Fruit fly (Drosophila melanogaster) whole organism, embryonic: ENCODE measurements around the gene CG43401.

Source experiments
- Atf-2 ChIP-seq: fragments of 200-800 bp; sonication (Bioruptor generic); optimal IDR thresholded peaks from 2 replicates; lab custom pipeline; 2016; ENCODE audit warnings: missing biosample characterization, missing genetic modification characterization
- Bteb2 ChIP-seq: fragments of 200-800 bp; sonication (Bioruptor generic); optimal IDR thresholded peaks from 2 replicates; lab custom pipeline; 2016; ENCODE audit warnings: missing biosample characterization, missing genetic modification characterization
- C15 ChIP-seq: fragments of 200-800 bp; sonication (Bioruptor generic); IDR thresholded peaks from 3 replicates; pipeline ENCODE4 v1.3.6; 2022; ENCODE audit warnings: missing biosample characterization, missing genetic modification characterization
- CG1024 ChIP-seq: fragments of 200-800 bp; sonication (Bioruptor generic); IDR thresholded peaks from 2 replicates; pipeline ENCODE4 v1.3.6; 2022; ENCODE audit warnings: missing biosample characterization, missing genetic modification characterization
- CG10959 ChIP-seq: fragments of 200-800 bp; sonication (Bioruptor generic); IDR thresholded peaks from 2 replicates; pipeline ENCODE4 v1.3.6; 2022; ENCODE audit warnings: missing biosample characterization, missing genetic modification characterization
- CG12219 ChIP-seq: fragments of 200-800 bp; sonication (Bioruptor generic); optimal IDR thresholded peaks from 3 replicates; lab custom pipeline; 2018; ENCODE audit warnings: missing biosample characterization, mild to moderate bottlenecking, missing genetic modification characterization
- CG14860 ChIP-seq: fragments of 200-800 bp; sonication (Bioruptor generic); IDR thresholded peaks from 3 replicates; pipeline ENCODE4 v1.3.6; 2022; ENCODE audit warnings: missing biosample characterization, missing genetic modification characterization; ENCODE audit not compliant: partially characterized antibody
- CG14965 ChIP-seq: fragments of 200-800 bp; sonication (Bioruptor generic); optimal IDR thresholded peaks from 2 replicates; lab custom pipeline; 2016; ENCODE audit warnings: missing biosample characterization, missing genetic modification characterization, borderline replicate concordance
- CG15479 ChIP-seq: fragments of 200-800 bp; sonication (Bioruptor generic); optimal IDR thresholded peaks from 3 replicates; lab custom pipeline; 2019; ENCODE audit warnings: missing biosample characterization, mild to moderate bottlenecking, missing genetic modification characterization, moderate library complexity
- CG16813 ChIP-seq: fragments of 200-800 bp; sonication (Bioruptor generic); IDR thresholded peaks from 3 replicates; pipeline ENCODE4 v1.3.6; 2022; ENCODE audit warnings: missing biosample characterization, missing genetic modification characterization; ENCODE audit not compliant: partially characterized antibody
- CG17912 ChIP-seq: fragments of 200-800 bp; sonication (Bioruptor generic); optimal IDR thresholded peaks from 2 replicates; lab custom pipeline; 2018; ENCODE audit warnings: missing biosample characterization, mild to moderate bottlenecking, missing genetic modification characterization
- CG18599 ChIP-seq: fragments of 200-800 bp; sonication (Bioruptor generic); optimal IDR thresholded peaks from 3 replicates; lab custom pipeline; 2017; ENCODE audit warnings: missing biosample characterization, missing genetic modification characterization, mild to moderate bottlenecking, moderate library complexity, missing genetic modification reagents
- CG2199 ChIP-seq: fragments of 200-800 bp; sonication (Bioruptor generic); IDR thresholded peaks from 3 replicates; pipeline ENCODE4 v1.3.6; 2022; ENCODE audit warnings: missing biosample characterization, missing genetic modification characterization
- CG33557 ChIP-seq: fragments of 200-800 bp; sonication (Bioruptor generic); optimal IDR thresholded peaks from 2 replicates; lab custom pipeline; 2019; ENCODE audit warnings: missing biosample characterization, mild to moderate bottlenecking, missing genetic modification characterization, moderate library complexity
- CG4360 ChIP-seq: fragments of 200-800 bp; sonication (Bioruptor generic); IDR thresholded peaks from 2 replicates; pipeline ENCODE4 v1.3.6; 2022; ENCODE audit warnings: missing biosample characterization, missing genetic modification characterization
- CG4854 ChIP-seq: fragments of 200-800 bp; sonication (Bioruptor generic); optimal IDR thresholded peaks from 2 replicates; lab custom pipeline; 2016; ENCODE audit warnings: missing biosample characterization, missing genetic modification characterization, inconsistent platforms
- CG6272 ChIP-seq: fragments of 200-800 bp; sonication (Bioruptor generic); IDR thresholded peaks from 2 replicates; pipeline ENCODE4 v1.3.6; 2022; ENCODE audit warnings: missing biosample characterization, missing genetic modification characterization
- CG6654 ChIP-seq: fragments of 200-800 bp; sonication (Bioruptor generic); optimal IDR thresholded peaks from 2 replicates; lab custom pipeline; 2017; ENCODE audit warnings: missing biosample characterization, mild to moderate bottlenecking, missing genetic modification characterization
- CG8765 ChIP-seq: fragments of 200-800 bp; sonication (Bioruptor generic); IDR thresholded peaks from 2 replicates; pipeline ENCODE4 v1.3.6; 2022; ENCODE audit warnings: missing biosample characterization, missing genetic modification characterization
- CG9609 ChIP-seq: fragments of 200-800 bp; sonication (Bioruptor generic); optimal IDR thresholded peaks from 3 replicates; lab custom pipeline; 2016; ENCODE audit warnings: missing biosample characterization, missing genetic modification characterization
- CG9727 ChIP-seq: fragments of 200-800 bp; sonication (Bioruptor generic); optimal IDR thresholded peaks from 3 replicates; lab custom pipeline; 2017; ENCODE audit warnings: missing biosample characterization, mild to moderate bottlenecking, missing genetic modification characterization
- CG9817 ChIP-seq: fragments of 200-800 bp; sonication (Bioruptor generic); optimal IDR thresholded peaks from 2 replicates; lab custom pipeline; 2018; ENCODE audit warnings: missing biosample characterization, mild to moderate bottlenecking, missing genetic modification characterization, moderate library complexity
- CrebB ChIP-seq: fragments of 200-800 bp; sonication (Bioruptor generic); optimal IDR thresholded peaks from 3 replicates; lab custom pipeline; 2018; ENCODE audit warnings: missing biosample characterization, mild to moderate bottlenecking, missing genetic modification characterization
- Ets65A ChIP-seq: fragments of 200-800 bp; sonication (Bioruptor generic); peaks from one replicate; lab custom pipeline; 2016; ENCODE audit warnings: missing biosample characterization, missing genetic modification characterization
- Gsc ChIP-seq: fragments of 200-800 bp; sonication (Bioruptor generic); IDR thresholded peaks from 2 replicates; pipeline ENCODE4 v1.3.6; 2022; ENCODE audit warnings: missing biosample characterization, missing genetic modification characterization
- H15 ChIP-seq: fragments of 200-800 bp; sonication (Bioruptor generic); IDR thresholded peaks from 3 replicates; pipeline ENCODE4 v1.3.6; 2022; ENCODE audit warnings: missing biosample characterization, missing genetic modification characterization
- HLH4C ChIP-seq: fragments of 200-800 bp; sonication (Bioruptor generic); IDR thresholded peaks from 3 replicates; pipeline ENCODE4 v1.3.6; 2022; ENCODE audit warnings: missing biosample characterization, missing genetic modification characterization; ENCODE audit not compliant: partially characterized antibody
- Mad ChIP-seq: fragments of 200-800 bp; sonication (Bioruptor generic); optimal IDR thresholded peaks from 2 replicates; lab custom pipeline; 2016; ENCODE audit warnings: missing biosample characterization, missing genetic modification characterization
- Max ChIP-seq: fragments of 200-800 bp; sonication (Bioruptor generic); optimal IDR thresholded peaks from 2 replicates; lab custom pipeline; 2016; ENCODE audit warnings: missing biosample characterization, mild to moderate bottlenecking, missing genetic modification characterization
- Meics ChIP-seq: fragments of 200-800 bp; sonication (Bioruptor generic); optimal IDR thresholded peaks from 2 replicates; lab custom pipeline; 2017; ENCODE audit warnings: missing biosample characterization, mild to moderate bottlenecking, missing genetic modification characterization
- NFAT ChIP-seq: fragments of 200-800 bp; sonication (Bioruptor generic); IDR thresholded peaks from 2 replicates; pipeline ENCODE4 v1.3.6; 2022; ENCODE audit warnings: missing biosample characterization, missing genetic modification characterization
- Nf-YA ChIP-seq: fragments of 200-800 bp; sonication (Bioruptor generic); IDR thresholded peaks from 2 replicates; pipeline ENCODE4 v1.3.6; 2022; ENCODE audit warnings: missing biosample characterization, missing genetic modification characterization
- cas ChIP-seq: fragments of 200-800 bp; sonication (Bioruptor generic); IDR thresholded peaks from 2 replicates; pipeline ENCODE4 v1.3.6; 2022; ENCODE audit warnings: missing biosample characterization, missing genetic modification characterization
- cato ChIP-seq: fragments of 200-800 bp; sonication (Bioruptor generic); optimal IDR thresholded peaks from 2 replicates; lab custom pipeline; 2016; ENCODE audit warnings: missing biosample characterization, missing genetic modification characterization, borderline replicate concordance
- croc ChIP-seq: fragments of 200-800 bp; sonication (Bioruptor generic); conservative IDR thresholded peaks from 3 replicates; pipeline ENCODE4 v1.3.6; 2022; ENCODE audit warnings: missing biosample characterization, missing genetic modification characterization
- dan ChIP-seq: fragments of 200-800 bp; sonication (Bioruptor generic); IDR thresholded peaks from 2 replicates; pipeline ENCODE4 v1.3.6; 2022; ENCODE audit warnings: missing biosample characterization, missing genetic modification characterization
- gro ChIP-seq: fragments of 200-800 bp; sonication (Bioruptor generic); optimal IDR thresholded peaks from 2 replicates; lab custom pipeline; 2016; ENCODE audit warnings: missing biosample characterization, missing genetic modification characterization
- ham ChIP-seq: fragments of 200-800 bp; sonication (Bioruptor generic); IDR thresholded peaks from 2 replicates; pipeline ENCODE4 v1.3.6; 2022; ENCODE audit warnings: missing biosample characterization, missing genetic modification characterization
- jing ChIP-seq: fragments of 200-800 bp; sonication (Bioruptor generic); optimal IDR thresholded peaks from 2 replicates; lab custom pipeline; 2018; ENCODE audit warnings: missing biosample characterization, mild to moderate bottlenecking, missing genetic modification characterization
- jumu ChIP-seq: fragments of 200-800 bp; sonication (Bioruptor generic); optimal IDR thresholded peaks from 3 replicates; lab custom pipeline; 2016; ENCODE audit warnings: missing biosample characterization, missing genetic modification characterization
- ken ChIP-seq: fragments of 200-800 bp; sonication (Bioruptor generic); IDR thresholded peaks from 3 replicates; pipeline ENCODE4 v1.3.6; 2022; ENCODE audit warnings: missing biosample characterization, missing genetic modification characterization
- lov ChIP-seq, 2 experiments: fragments of 200-800 bp in 1 of 2; fragments of >200 bp in 1 of 2; sonication (Bioruptor generic) in 1 of 2; IDR thresholded peaks in 1 of 2; optimal IDR thresholded peaks in 1 of 2; 2 replicates in 1 of 2; 3 replicates in 1 of 2; pipeline versions ENCODE4 v1.3.6 to Lab custom; 2017 to 2022; ENCODE audit warnings: missing biosample characterization in 1 of 2, missing genetic modification characterization in 1 of 2
- maf-S ChIP-seq: fragments of 200-800 bp; sonication (Bioruptor generic); optimal IDR thresholded peaks from 2 replicates; lab custom pipeline; 2016; ENCODE audit warnings: missing biosample characterization, missing genetic modification characterization
- nom ChIP-seq: fragments of 200-800 bp; sonication (Bioruptor generic); optimal IDR thresholded peaks from 2 replicates; lab custom pipeline; 2017; ENCODE audit warnings: missing biosample characterization, missing genetic modification characterization, mild to moderate bottlenecking, moderate library complexity, missing genetic modification reagents
- p53 ChIP-seq: fragments of 200-800 bp; sonication (Bioruptor generic); optimal IDR thresholded peaks from 2 replicates; lab custom pipeline; 2016; ENCODE audit warnings: missing biosample characterization, missing genetic modification characterization
- pan ChIP-seq, 4 experiments: fragments of >200 bp in 3 of 4; fragments of 200-800 bp in 1 of 4; sonication (Bioruptor generic) in 1 of 4; optimal IDR thresholded peaks in 3 of 4; IDR thresholded peaks in 1 of 4; 2 replicates each; pipeline versions ENCODE4 v1.3.6 to Lab custom; 2017 to 2022; ENCODE audit warnings: missing biosample characterization in 2 of 4, missing genetic modification characterization in 2 of 4, mixed read lengths in 1 of 4
- sc ChIP-seq, 3 experiments: fragments of >200 bp in 2 of 3; fragments of 200-800 bp in 1 of 3; sonication (Bioruptor generic) in 1 of 3; optimal IDR thresholded peaks; 2 replicates in 2 of 3; 3 replicates in 1 of 3; lab custom pipeline; 2017; ENCODE audit warnings: mild to moderate bottlenecking in 1 of 3, missing biosample characterization in 1 of 3, missing genetic modification characterization in 1 of 3, missing genetic modification reagents in 1 of 3
- tgo ChIP-seq: fragments of 200-800 bp; sonication (Bioruptor generic); IDR thresholded peaks from 3 replicates; pipeline ENCODE4 v1.3.6; 2022; ENCODE audit warnings: missing biosample characterization, missing genetic modification characterization
- trem ChIP-seq: fragments of 200-800 bp; optimal IDR thresholded peaks from 3 replicates; lab custom pipeline; 2019; ENCODE audit warnings: missing biosample characterization, mild to moderate bottlenecking, missing genetic modification characterization, moderate library complexity
- twi ChIP-seq: fragments of 200-800 bp; optimal IDR thresholded peaks from 2 replicates; lab custom pipeline; 2019; ENCODE audit warnings: missing biosample characterization, mild to moderate bottlenecking, missing genetic modification characterization, moderate library complexity

Gene CG43401

DNA sequence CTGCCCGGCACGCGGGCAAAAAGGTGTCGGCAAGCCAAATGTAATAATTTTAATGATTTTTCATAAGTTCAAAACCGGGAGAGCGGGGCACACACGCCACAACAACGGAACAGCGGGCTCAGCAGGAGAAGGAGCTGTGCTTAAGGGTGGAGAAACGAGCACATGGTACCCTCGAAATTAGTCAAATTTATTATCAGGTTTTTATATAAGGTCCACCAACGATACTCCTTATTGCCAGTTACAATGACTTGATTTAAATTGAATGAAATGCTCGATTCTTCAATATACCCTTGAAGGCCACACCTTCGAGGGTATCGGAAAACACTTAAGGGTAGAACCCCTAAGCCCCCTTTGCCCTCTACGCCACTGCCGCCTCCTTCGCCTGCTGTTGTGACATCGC is 45.2 kb downstream of the CG43401 start (continued):
- peak; percentile 42 for TF ChIP-seq CG18599 (GFP tag; lab: Kevin White, UChicago)
- TF ChIP-seq HLH4C (GFP tag; lab: Robert Waterston, UW): no peak
- no peak for TF ChIP-seq cas (GFP tag; lab: Robert Waterston, UW)
- TF ChIP-seq p53 (GFP tag; lab: Kevin White, UChicago): no peak
- TF ChIP-seq CG9817 (tag; lab: Kevin White, UChicago): no peak
- peak; percentile 80 for TF ChIP-seq CG8765 (GFP tag; lab: Robert Waterston, UW)
- TF ChIP-seq ham (GFP tag; lab: Robert Waterston, UW): no peak
- TF ChIP-seq trem (tag; lab: Kevin White, UChicago): peak; percentile 5
- no peak for TF ChIP-seq Mad
- no peak for TF ChIP-seq cato (GFP tag; lab: Kevin White, UChicago)
- peak in 1 of 2 experiments; percentile 30 for TF ChIP-seq pan (optimal IDR thresholded peaks at IDR 0.05; lab: Kevin White, UChicago)
- peak in 1 of 2 experiments; percentile 57 for TF ChIP-seq pan (GFP tag; optimal IDR thresholded peaks at IDR 0.05 in 1 of 2, IDR thresholded peaks at IDR 0.05 in 1 of 2)
- peak; percentile 67 for TF ChIP-seq dan
- TF ChIP-seq tgo (GFP tag; lab: Robert Waterston, UW): peak; percentile 74
- TF ChIP-seq CG9727 (GFP tag; lab: Kevin White, UChicago): peak; percentile 66
- no peak for TF ChIP-seq Max (GFP tag; lab: Kevin White, UChicago)
- TF ChIP-seq CG4854 (GFP tag; lab: Kevin White, UChicago): no peak
- TF ChIP-seq Ets65A (GFP tag; lab: Kevin White, UChicago): no peak
- TF ChIP-seq lov (optimal IDR thresholded peaks at IDR 0.05; lab: Kevin White, UChicago): no peak
- peak; percentile 72; the same call in 2 of the 3 replicates for TF ChIP-seq lov (GFP tag; IDR thresholded peaks at IDR 0.05; lab: Robert Waterston, UW)
- no peak for TF ChIP-seq CrebB
- TF ChIP-seq CG14965 (GFP tag; lab: Kevin White, UChicago): no peak
- TF ChIP-seq croc (GFP tag; lab: Robert Waterston, UW): peak; percentile 61
- TF ChIP-seq CG9609 (GFP tag; lab: Kevin White, UChicago): no peak
- no peak for TF ChIP-seq CG1024 (GFP tag; lab: Robert Waterston, UW)
- TF ChIP-seq Meics (GFP tag; lab: Kevin White, UChicago): peak; percentile 4
- TF ChIP-seq CG17912 (GFP tag; lab: Kevin White, UChicago): no peak
- no peak for TF ChIP-seq twi (tag; lab: Kevin White, UChicago)
- peak; percentile 56; the same call in 1 of the 3 replicates for TF ChIP-seq H15 (GFP tag; lab: Robert Waterston, UW)
- TF ChIP-seq maf-S: no peak
- peak; percentile 22; the same call in 1 of the 2 replicates for TF ChIP-seq Gsc (GFP tag; lab: Robert Waterston, UW)
- TF ChIP-seq sc (optimal IDR thresholded peaks at IDR 0.05; lab: Kevin White, UChicago): no peak
- peak; percentile 16 for TF ChIP-seq sc (GFP tag; optimal IDR thresholded peaks at IDR 0.05; lab: Kevin White, UChicago)
- no peak for TF ChIP-seq jing (GFP tag; lab: Kevin White, UChicago)
- no peak for TF ChIP-seq CG6272
- no peak for TF ChIP-seq CG2199 (GFP tag; lab: Robert Waterston, UW)
- no peak for TF ChIP-seq C15 (GFP tag; lab: Robert Waterston, UW)
- no peak for TF ChIP-seq CG14860 (GFP tag; lab: Robert Waterston, UW)
- TF ChIP-seq CG16813: no peak
- no peak for TF ChIP-seq gro
- no peak for TF ChIP-seq CG15479 (GFP tag; lab: Kevin White, UChicago)
- TF ChIP-seq Atf-2 (GFP tag; lab: Kevin White, UChicago): no peak
- TF ChIP-seq Bteb2 (GFP tag; lab: Kevin White, UChicago): no peak
- TF ChIP-seq CG33557 (GFP tag; lab: Kevin White, UChicago): no peak
- TF ChIP-seq nom (GFP tag; lab: Kevin White, UChicago): no peak
- peak; percentile 16 for TF ChIP-seq jumu
- peak; percentile 54 for TF ChIP-seq CG4360 (GFP tag; lab: Robert Waterston, UW)
- peak; percentile 61; the same call in 1 of the 2 replicates for TF ChIP-seq Nf-YA
- TF ChIP-seq CG12219 (GFP tag; lab: Kevin White, UChicago): peak; percentile 21
- peak; percentile 56; the same call in 1 of the 3 replicates for TF ChIP-seq ken
- TF ChIP-seq NFAT: no peak
- TF ChIP-seq CG10959 (GFP tag; lab: Robert Waterston, UW): peak; percentile 80
- TF ChIP-seq CG6654: no peak
